Fruit fly (Drosophila melanogaster): ENCODE results near the gene PH4alphaNE2.
A peak's percentile ranks its signal among the peaks of the same experiment; 100 is the strongest.

DNA sequence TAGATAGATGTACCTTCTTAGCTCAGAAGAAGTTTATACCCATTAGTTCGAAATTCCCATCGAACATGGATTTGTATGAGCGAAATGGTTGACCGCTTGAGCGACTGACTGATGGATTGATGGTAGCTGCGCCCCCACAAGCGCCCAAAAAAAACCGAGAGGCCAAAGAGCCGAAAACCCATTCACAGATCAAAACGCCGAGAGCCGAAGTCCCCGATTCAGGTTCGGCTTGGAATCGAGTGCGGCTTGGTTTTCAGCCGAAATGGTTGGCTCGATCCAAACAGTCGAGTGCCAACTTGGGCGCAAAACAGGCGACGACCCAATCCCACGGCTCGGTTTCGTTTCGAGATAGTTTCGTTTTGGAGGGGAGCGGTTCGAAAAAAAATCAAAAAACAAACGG, 51.8 kb downstream of the PH4alphaNE2 start:
- TF ChIP-seq Ets98B (GFP tag; IDR thresholded peaks at IDR 0.05) (no peak; the same call in 1 of the 2 replicates), rn (GFP tag; IDR thresholded peaks at IDR 0.05) (no peak), gl (tag; optimal IDR thresholded peaks at IDR 0.05) (no peak), CG8301 (tag; optimal IDR thresholded peaks at IDR 0.05) (no peak), EcR (GFP tag; optimal IDR thresholded peaks at IDR 0.05) (no peak), Pif1A (GFP tag; optimal IDR thresholded peaks at IDR 0.05) (no peak), CG32121 (GFP tag; IDR thresholded peaks at IDR 0.05) (0 out of 2 replicates have a peak, but pooled peaks have one; percentile 41), Pif1B (GFP tag; optimal IDR thresholded peaks at IDR 0.05) (no peak), CG9948 (tag; optimal IDR thresholded peaks at IDR 0.05) (no peak), CG4496 (GFP tag; IDR thresholded peaks at IDR 0.05) (0 out of 3 replicates have a peak, but pooled peaks have one; percentile 13), CG17806 (tag; optimal IDR thresholded peaks at IDR 0.05) (no peak), Snoo (tag; optimal IDR thresholded peaks at IDR 0.05) (no peak), CG34367 (tag; optimal IDR thresholded peaks at IDR 0.05) (no peak), fd96Ca (GFP tag; IDR thresholded peaks at IDR 0.05) (no peak)

Data from whole organism, pupa.